Fruit fly (Drosophila melanogaster): ENCODE results near the gene RhoGAP92B.

RhoGAP92B gene

DNA sequence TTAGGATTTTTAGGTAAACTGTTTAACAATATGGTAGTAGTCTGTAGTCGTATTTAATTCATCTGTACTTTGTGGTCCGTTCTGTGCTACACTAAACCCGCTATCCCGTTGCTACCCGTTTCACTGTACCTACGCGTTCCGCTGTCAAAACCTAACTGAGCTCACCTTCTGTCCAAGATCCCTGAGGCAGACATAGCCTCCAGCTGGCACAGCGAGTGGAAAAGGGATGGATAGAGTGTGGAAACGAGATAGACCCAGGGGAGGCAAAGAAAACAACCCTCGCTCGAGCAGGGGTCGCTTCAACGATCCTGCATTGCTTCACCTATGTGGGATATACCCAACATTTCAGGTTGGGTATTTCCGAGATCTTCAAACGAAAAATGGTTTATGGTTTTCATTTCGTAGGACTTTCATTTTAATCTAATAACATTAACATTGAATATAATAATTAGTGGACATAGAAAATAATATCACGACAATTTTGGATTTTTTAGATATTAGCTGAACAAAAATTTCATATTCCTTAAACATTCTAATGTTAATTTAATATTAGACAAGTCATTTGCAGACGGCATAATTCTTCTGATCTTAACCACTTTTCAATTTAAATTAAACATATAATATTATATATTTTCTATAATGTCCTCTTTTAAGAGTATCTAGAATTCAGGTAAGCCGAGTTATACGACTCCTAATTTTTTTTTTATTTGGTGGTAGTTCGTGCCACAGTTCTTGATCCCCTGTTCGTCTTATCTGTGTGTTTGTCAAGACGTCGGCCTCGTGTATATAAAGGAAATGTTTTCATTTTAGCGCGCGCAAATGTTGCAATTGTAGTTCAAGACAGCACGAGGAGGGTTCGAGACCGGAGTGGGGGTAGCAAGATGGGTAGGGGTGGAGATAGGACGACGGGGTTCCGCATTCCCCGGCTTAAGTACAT, 30.1 kb downstream of the RhoGAP92B start, which contains the start of gene mira (continued):
- TF ChIP-seq nmo (GFP tag; optimal IDR thresholded peaks at IDR 0.05) (peak; percentile 57), shn (GFP tag; optimal IDR thresholded peaks at IDR 0.05) (no peak), ab (GFP tag; optimal IDR thresholded peaks at IDR 0.05) (no peak), Dll (GFP tag; IDR thresholded peaks at IDR 0.05; ENCODE audit: partially characterized antibody) (no peak), Myb (GFP tag; optimal IDR thresholded peaks at IDR 0.05) (no peak), hkb (optimal IDR thresholded peaks at IDR 0.05) (no peak), hkb (GFP tag; IDR thresholded peaks at IDR 0.05) (no peak), D (optimal IDR thresholded peaks at IDR 0.05) (no peak), D (GFP tag; optimal IDR thresholded peaks at IDR 0.05) (no peak), Nf-YB (GFP tag; optimal IDR thresholded peaks at IDR 0.05) (no peak), CoRest (tag; optimal IDR thresholded peaks at IDR 0.05) (peak; percentile 25), CG4854 (GFP tag; optimal IDR thresholded peaks at IDR 0.05) (no peak), ash1 (GFP tag; optimal IDR thresholded peaks at IDR 0.05) (no peak), aop (GFP tag; IDR thresholded peaks at IDR 0.05) (no peak), Gug (GFP tag; IDR thresholded peaks at IDR 0.05) (no peak), mirr (GFP tag; optimal IDR thresholded peaks at IDR 0.05) (no peak), CG8765 (GFP tag; IDR thresholded peaks at IDR 0.05) (peak; percentile 32; the same call in 1 of the 2 replicates), Med (GFP tag) (peak; percentile 23), Fer2 (tag; optimal IDR thresholded peaks at IDR 0.05) (no peak), pita (GFP tag; optimal IDR thresholded peaks at IDR 0.05) (no peak), her (GFP tag; optimal IDR thresholded peaks at IDR 0.05) (no peak), CG3847 (GFP tag; IDR thresholded peaks at IDR 0.05) (no peak), fd102C (GFP tag; optimal IDR thresholded peaks at IDR 0.05) (no peak), tna (GFP tag; IDR thresholded peaks at IDR 0.05; ENCODE audit: partially characterized antibody) (no peak), gfzf (GFP tag; optimal IDR thresholded peaks at IDR 0.05) (no peak), vvl (GFP tag; IDR thresholded peaks at IDR 0.05) (no peak), unc-4 (GFP tag; IDR thresholded peaks at IDR 0.05; ENCODE audit: partially characterized antibody) (no peak), unpg (GFP tag; optimal IDR thresholded peaks at IDR 0.05) (no peak), CG12769 (tag; optimal IDR thresholded peaks at IDR 0.05) (no peak), NC2β (GFP tag; optimal IDR thresholded peaks at IDR 0.05) (no peak), jing (GFP tag; optimal IDR thresholded peaks at IDR 0.05) (no peak), CG14710 (tag; optimal IDR thresholded peaks at IDR 0.05) (peak; percentile 38), da (GFP tag; optimal IDR thresholded peaks at IDR 0.05) (peak; percentile 19), Scr (GFP tag; IDR thresholded peaks at IDR 0.05; ENCODE audit: partially characterized antibody) (no peak), Hsf (GFP tag; optimal IDR thresholded peaks at IDR 0.05) (no peak), CG15514 (GFP tag; optimal IDR thresholded peaks at IDR 0.05) (no peak), trem (tag; optimal IDR thresholded peaks at IDR 0.05) (no peak), NK7.1 (GFP tag; optimal IDR thresholded peaks at IDR 0.05) (no peak), sd (tag; optimal IDR thresholded peaks at IDR 0.05) (peak; percentile 36), CG10543 (GFP tag; optimal IDR thresholded peaks at IDR 0.05) (no peak), CG8089 (GFP tag; optimal IDR thresholded peaks at IDR 0.05) (no peak), CG10209 (GFP tag; optimal IDR thresholded peaks at IDR 0.05) (peak; percentile 6), CG14014 (GFP tag; IDR thresholded peaks at IDR 0.05) (no peak), vnd (GFP tag; IDR thresholded peaks at IDR 0.05; ENCODE audit: partially characterized antibody) (no peak), CG32532 (GFP tag; IDR thresholded peaks at IDR 0.05) (no peak), CG10959 (GFP tag; IDR thresholded peaks at IDR 0.05) (no peak), CG2875 (GFP tag; optimal IDR thresholded peaks at IDR 0.05) (no peak), CG10979 (tag; optimal IDR thresholded peaks at IDR 0.05) (peak; percentile 39), row (GFP tag; IDR thresholded peaks at IDR 0.05) (peak; percentile 31; the same call in 1 of the 3 replicates)

Measured in whole organism, embryonic.